Fruit fly (Drosophila melanogaster): Measurements from ENCODE around the gene Ugt303B3.

Ugt303B3 gene

dm6 chr3R:23526069-23526468 lies 8.5 kb downstream of the Ugt303B3 start:
- no peak for TF ChIP-seq Hr4 (GFP tag; optimal IDR thresholded peaks at IDR 0.05)
- TF ChIP-seq fd85E (GFP tag; optimal IDR thresholded peaks at IDR 0.05): no peak
- no peak for TF ChIP-seq topi (GFP tag; optimal IDR thresholded peaks at IDR 0.05)
- no peak for TF ChIP-seq Met (GFP tag; optimal IDR thresholded peaks at IDR 0.05)
- no peak for TF ChIP-seq CG11762 (GFP tag; optimal IDR thresholded peaks at IDR 0.05; ENCODE audit: insufficient read depth)
- TF ChIP-seq lz (GFP tag; optimal IDR thresholded peaks at IDR 0.05): no peak
- TF ChIP-seq OdsH (GFP tag; optimal IDR thresholded peaks at IDR 0.05): no peak
- no peak for TF ChIP-seq Smox (GFP tag; optimal IDR thresholded peaks at IDR 0.05)
- no peak for TF ChIP-seq CG8119 (GFP tag; IDR thresholded peaks at IDR 0.05)
- TF ChIP-seq Ets21C (GFP tag; optimal IDR thresholded peaks at IDR 0.05): no peak
- no peak for TF ChIP-seq Sox14 (GFP tag; optimal IDR thresholded peaks at IDR 0.05)
- no peak for TF ChIP-seq CG11294 (GFP tag; IDR thresholded peaks at IDR 0.05)
- no peak for TF ChIP-seq Lpt (GFP tag; optimal IDR thresholded peaks at IDR 0.05)
- no peak for TF ChIP-seq CG9139 (GFP tag; optimal IDR thresholded peaks at IDR 0.05)
- no peak for TF ChIP-seq CG6276 (GFP tag; optimal IDR thresholded peaks at IDR 0.05)
- TF ChIP-seq CG3032 (tag; optimal IDR thresholded peaks at IDR 0.05): no peak

DNA sequence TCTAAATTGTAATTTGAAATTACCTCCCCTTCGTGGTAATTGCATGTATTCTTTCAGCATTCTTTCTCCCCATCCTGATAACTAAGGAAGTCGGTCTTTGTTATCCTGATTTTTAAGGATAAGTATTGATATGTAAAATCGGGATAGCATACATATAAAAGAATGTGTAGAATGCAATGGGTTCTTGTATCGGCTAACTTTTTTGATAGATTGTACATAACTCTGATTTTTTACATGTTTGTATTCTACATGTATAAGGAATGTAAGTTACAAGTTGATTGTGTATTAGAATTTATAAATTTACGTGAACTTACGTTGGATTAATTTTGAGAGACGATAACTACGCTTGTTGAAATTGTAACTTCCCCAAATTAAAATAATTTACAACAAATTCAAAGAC lies 12.3 kb downstream of the Ugt303B3 start:
- TF ChIP-seq Sox15 (GFP tag; optimal IDR thresholded peaks at IDR 0.05) (no peak), Ets96B (tag; optimal IDR thresholded peaks at IDR 0.05) (no peak), CG31627 (GFP tag; optimal IDR thresholded peaks at IDR 0.05) (no peak), Met (GFP tag; optimal IDR thresholded peaks at IDR 0.05) (no peak), Sox14 (GFP tag; optimal IDR thresholded peaks at IDR 0.05) (no peak), CG11762 (GFP tag; optimal IDR thresholded peaks at IDR 0.05; ENCODE audit: insufficient read depth) (no peak), CG7368 (GFP tag; optimal IDR thresholded peaks at IDR 0.05) (no peak), CG6808 (GFP tag; optimal IDR thresholded peaks at IDR 0.05) (no peak), CG32006 (GFP tag; optimal IDR thresholded peaks at IDR 0.05) (no peak), eg (GFP tag; IDR thresholded peaks at IDR 0.05) (no peak)

DNA sequence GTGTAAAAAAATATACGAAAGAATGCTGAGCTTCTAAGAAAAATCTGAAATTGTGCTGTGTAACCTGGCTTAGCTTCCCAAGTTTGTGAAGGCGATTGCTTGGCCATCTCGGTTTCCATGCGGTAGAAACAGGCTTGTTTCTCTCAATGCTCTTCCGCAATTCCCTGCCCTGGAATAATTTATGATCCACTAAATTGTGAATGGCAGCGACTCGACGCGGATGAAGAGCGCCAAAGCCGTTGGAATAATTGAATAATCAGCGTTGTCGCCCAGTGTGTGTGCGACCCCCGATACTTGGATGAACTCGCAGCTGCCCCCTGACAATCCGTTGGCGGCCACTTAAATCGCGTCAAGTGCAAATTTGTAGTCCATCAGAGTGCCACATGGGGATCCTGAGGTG lies 13.1 kb downstream of the Ugt303B3 start, which contains the start of gene CG10177:
CG10177 (minus strand) TSS at position 101 of the 400 bp plus-strand sequence.
- TF ChIP-seq esn (GFP tag; optimal IDR thresholded peaks at IDR 0.05) (no peak), acj6 (GFP tag; optimal IDR thresholded peaks at IDR 0.05) (no peak), Gug (GFP tag; IDR thresholded peaks at IDR 0.05) (no peak), lz (GFP tag; optimal IDR thresholded peaks at IDR 0.05) (no peak), cyc (GFP tag; optimal IDR thresholded peaks at IDR 0.05) (no peak), CG10669 (GFP tag; optimal IDR thresholded peaks at IDR 0.05) (no peak), achi (GFP tag; optimal IDR thresholded peaks at IDR 0.05) (no peak), Hr39 (GFP tag; optimal IDR thresholded peaks at IDR 0.05) (no peak), fd85E (GFP tag; optimal IDR thresholded peaks at IDR 0.05) (no peak)

DNA sequence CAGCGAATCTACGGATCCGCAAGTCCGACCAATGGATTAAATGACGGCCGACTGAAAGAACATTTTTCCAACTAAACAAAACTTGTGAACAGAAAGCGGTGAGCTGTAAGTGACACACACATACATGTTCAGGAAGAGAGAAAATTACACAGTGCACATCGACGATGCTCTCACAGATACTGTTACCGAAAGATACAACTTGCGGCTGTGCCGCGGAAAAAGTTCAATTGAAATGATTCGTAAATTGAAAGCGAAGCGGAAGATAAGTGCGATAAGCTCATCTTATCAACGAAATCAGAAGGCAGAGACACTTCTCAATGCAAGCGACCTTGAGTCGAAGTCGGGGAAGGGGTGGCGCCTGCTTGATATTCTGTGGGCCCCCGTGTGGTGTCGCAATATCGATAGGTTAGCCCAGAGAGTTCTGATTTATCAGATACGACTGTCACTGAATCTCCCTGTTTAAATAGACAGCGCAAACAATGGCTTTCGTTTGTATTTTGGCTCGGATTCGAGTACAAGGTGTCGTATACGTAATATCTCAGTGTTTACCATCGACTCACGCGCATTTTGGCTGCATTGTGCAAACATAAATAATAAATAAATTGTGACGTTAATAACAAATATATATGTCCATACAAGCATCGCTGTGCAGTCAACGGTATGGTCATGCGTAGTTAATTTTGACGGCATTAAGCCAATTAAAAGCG lies 15.0 kb downstream of the Ugt303B3 start, which contains the start of gene Irk2:
Irk2 (minus strand) TSS at position 51 of the 707 bp plus-strand sequence.
- TF ChIP-seq CG16779 (tag; optimal IDR thresholded peaks at IDR 0.05): peak; percentile 1
- no peak for TF ChIP-seq CG11762 (GFP tag; optimal IDR thresholded peaks at IDR 0.05; ENCODE audit: insufficient read depth)
- peak; percentile 40 for TF ChIP-seq CG34406 (GFP tag; optimal IDR thresholded peaks at IDR 0.05)
- no peak for TF ChIP-seq Smox (GFP tag; optimal IDR thresholded peaks at IDR 0.05)
- no peak for TF ChIP-seq Sox14 (GFP tag; optimal IDR thresholded peaks at IDR 0.05)
- TF ChIP-seq CG10631 (GFP tag; optimal IDR thresholded peaks at IDR 0.05): no peak
- peak; percentile 20 for TF ChIP-seq Sox102F (GFP tag; optimal IDR thresholded peaks at IDR 0.05)
- TF ChIP-seq salr (GFP tag; optimal IDR thresholded peaks at IDR 0.05): no peak
- peak; percentile 18 for TF ChIP-seq CG8632 (GFP tag; optimal IDR thresholded peaks at IDR 0.05)
- TF ChIP-seq CG6276 (GFP tag; optimal IDR thresholded peaks at IDR 0.05): no peak
- no peak for TF ChIP-seq CG9139 (GFP tag; optimal IDR thresholded peaks at IDR 0.05)
- no peak for TF ChIP-seq CG10669 (GFP tag; optimal IDR thresholded peaks at IDR 0.05)
- TF ChIP-seq svp (GFP tag): peak; percentile 15
- no peak for TF ChIP-seq spab (GFP tag; optimal IDR thresholded peaks at IDR 0.05)
- TF ChIP-seq Eip78C (GFP tag): peak; percentile 87
- TF ChIP-seq Ets96B (tag; optimal IDR thresholded peaks at IDR 0.05): no peak
- TF ChIP-seq CG11294 (GFP tag; IDR thresholded peaks at IDR 0.05): no peak
- no peak for TF ChIP-seq Met (GFP tag; optimal IDR thresholded peaks at IDR 0.05)
- TF ChIP-seq CG31627 (GFP tag; optimal IDR thresholded peaks at IDR 0.05): no peak
- no peak for TF ChIP-seq Lpt (GFP tag; optimal IDR thresholded peaks at IDR 0.05)
- no peak for TF ChIP-seq CG6808 (GFP tag; optimal IDR thresholded peaks at IDR 0.05)
- TF ChIP-seq CG4318 (GFP tag; optimal IDR thresholded peaks at IDR 0.05): no peak

Measured in whole organism, prepupa.